Worm (Caenorhabditis elegans) whole organism, L1 larva: ENCODE data around the gene pph-4.1.

Experiments used
- C16A3.4 ChIP-seq: fragments of 150-350 bp; optimal IDR thresholded peaks from 2 replicates; lab custom pipeline; 2014; ENCODE audit warnings: missing biosample characterization, missing genetic modification characterization
- F16B12.6 ChIP-seq: fragments of 150-350 bp; optimal IDR thresholded peaks from 2 replicates; lab custom pipeline; 2014; ENCODE audit warnings: missing biosample characterization, missing genetic modification characterization
- Y116A8C.19 ChIP-seq: sonication (generic microtip); optimal IDR thresholded peaks from 2 replicates; lab custom pipeline; 2016; ENCODE audit warnings: missing compliant biosample characterization, missing genetic modification characterization, borderline replicate concordance
- alr-1 ChIP-seq: fragments of 200-800 bp; sonication (Bioruptor generic); optimal IDR thresholded peaks from 2 replicates; lab custom pipeline; 2018; ENCODE audit warnings: borderline replicate concordance, mild to moderate bottlenecking, missing genetic modification characterization, missing compliant biosample characterization
- aly-2 ChIP-seq: fragments of 150-350 bp; optimal IDR thresholded peaks from 2 replicates; lab custom pipeline; 2014; ENCODE audit warnings: missing biosample characterization, missing genetic modification characterization
- ceh-63 ChIP-seq: fragments of 200-800 bp; sonication (Bioruptor generic); optimal IDR thresholded peaks from 2 replicates; lab custom pipeline; 2018; ENCODE audit warnings: mild to moderate bottlenecking, missing genetic modification characterization, missing compliant biosample characterization
- ceh-82 ChIP-seq, 3 experiments: fragments of 150-350 bp in 1 of 3; sonication (generic microtip) in 2 of 3; optimal IDR thresholded peaks; 2 replicates each; lab custom pipeline; 2014 to 2017; ENCODE audit warnings: missing biosample characterization in 3 of 3, missing genetic modification characterization in 3 of 3
- ceh-90 ChIP-seq: sonication (generic microtip); optimal IDR thresholded peaks from 2 replicates; lab custom pipeline; 2016; ENCODE audit warnings: missing genetic modification characterization, missing compliant biosample characterization
- dpl-1 ChIP-seq, 3 experiments: fragments of 150-350 bp in 2 of 3; sonication (generic microtip) in 1 of 3; optimal IDR thresholded peaks; 2 replicates each; lab custom pipeline; 2014 to 2017; ENCODE audit warnings: missing biosample characterization in 3 of 3, missing genetic modification characterization in 3 of 3, missing genetic modification reagents in 3 of 3
- efl-3 ChIP-seq: fragments of 200-800 bp; sonication (Bioruptor generic); optimal IDR thresholded peaks from 2 replicates; lab custom pipeline; 2018; ENCODE audit warnings: mild to moderate bottlenecking, missing genetic modification characterization, missing compliant biosample characterization
- egl-13 ChIP-seq: sonication (generic microtip); optimal IDR thresholded peaks from 2 replicates; lab custom pipeline; 2016; ENCODE audit warnings: missing genotype, missing genetic modification reagents, missing genetic modification characterization, missing compliant biosample characterization
- egl-27 ChIP-seq, 2 experiments: fragments of 150-350 bp in 1 of 2; sonication (generic microtip); optimal IDR thresholded peaks; 3 replicates each; lab custom pipeline; 2017 to 2018; ENCODE audit warnings: missing biosample characterization in 2 of 2, missing genetic modification characterization in 2 of 2, missing genetic modification reagents in 2 of 2
- elt-2 ChIP-seq: sonication (generic microtip); optimal IDR thresholded peaks from 2 replicates; lab custom pipeline; 2016; ENCODE audit warnings: missing genetic modification characterization, mild to moderate bottlenecking, inconsistent platforms, missing compliant biosample characterization, missing genetic modification reagents
- fkh-10 ChIP-seq: sonication (generic microtip); optimal IDR thresholded peaks from 2 replicates; lab custom pipeline; 2017; ENCODE audit warnings: missing biosample characterization, missing genetic modification reagents, missing genetic modification characterization
- grh-1 ChIP-seq: fragments of 200-800 bp; sonication (Bioruptor generic); IDR thresholded peaks from 2 replicates; pipeline ENCODE4 v1.3.6; 2022; ENCODE audit warnings: missing genetic modification reagents, missing genetic modification characterization, missing compliant biosample characterization
- hlh-17 ChIP-seq: fragments of 200-800 bp; sonication (Bioruptor generic); optimal IDR thresholded peaks from 2 replicates; lab custom pipeline; 2018; ENCODE audit warnings: missing genetic modification characterization, mild to moderate bottlenecking, missing compliant biosample characterization, moderate library complexity, borderline replicate concordance
- hlh-4 ChIP-seq: sonication (generic microtip); optimal IDR thresholded peaks from 2 replicates; lab custom pipeline; 2016; ENCODE audit warnings: mild to moderate bottlenecking, missing genetic modification characterization, missing compliant biosample characterization
- irx-1 ChIP-seq: sonication (generic microtip); optimal IDR thresholded peaks from 2 replicates; lab custom pipeline; 2016; ENCODE audit warnings: missing genetic modification characterization, missing compliant biosample characterization
- isw-1 ChIP-seq: fragments of 200-800 bp; sonication (Bioruptor generic); IDR thresholded peaks from 2 replicates; pipeline ENCODE4 v1.3.6; 2022; ENCODE audit warnings: missing genetic modification characterization, missing compliant biosample characterization
- jun-1 ChIP-seq: fragments of 150-350 bp; optimal IDR thresholded peaks from 2 replicates; lab custom pipeline; 2014; ENCODE audit warnings: missing biosample characterization, missing genetic modification reagents, missing genetic modification characterization
- lin-13 ChIP-seq: fragments of 150-350 bp; optimal IDR thresholded peaks from 2 replicates; lab custom pipeline; 2014; ENCODE audit warnings: missing biosample characterization, missing genetic modification reagents, missing genetic modification characterization
- lin-15B ChIP-seq: fragments of 150-350 bp; sonication (generic microtip); optimal IDR thresholded peaks from 3 replicates; lab custom pipeline; 2014; ENCODE audit warnings: missing biosample characterization, missing genetic modification characterization
- lin-35 ChIP-seq, 2 experiments: fragments of 150-350 bp; optimal IDR thresholded peaks; 2 replicates each; lab custom pipeline; 2014; ENCODE audit warnings: missing biosample characterization in 2 of 2, missing genetic modification characterization in 2 of 2, missing genetic modification reagents in 2 of 2
- lin-39 ChIP-seq: fragments of 150-350 bp; optimal IDR thresholded peaks from 2 replicates; lab custom pipeline; 2014; ENCODE audit warnings: missing biosample characterization, missing genetic modification reagents, missing genetic modification characterization
- lir-3 ChIP-seq: sonication (generic microtip); optimal IDR thresholded peaks from 2 replicates; lab custom pipeline; 2016; ENCODE audit warnings: mild to moderate bottlenecking, missing genetic modification characterization, moderate library complexity, missing compliant biosample characterization; ENCODE audit not compliant: poor library complexity
- lsy-2 ChIP-seq, 2 experiments: fragments of 150-350 bp; optimal IDR thresholded peaks; 2 replicates each; lab custom pipeline; 2014; ENCODE audit warnings: missing biosample characterization in 2 of 2, missing genetic modification characterization in 2 of 2
- nhr-11 ChIP-seq: fragments of 150-350 bp; optimal IDR thresholded peaks from 2 replicates; lab custom pipeline; 2014; ENCODE audit warnings: missing biosample characterization, missing genetic modification characterization
- nhr-12 ChIP-seq: sonication (generic microtip); optimal IDR thresholded peaks from 2 replicates; lab custom pipeline; 2017; ENCODE audit warnings: missing biosample characterization, missing genetic modification characterization
- nhr-19 ChIP-seq: fragments of 200-800 bp; sonication (Bioruptor generic); conservative IDR thresholded peaks from 2 replicates; pipeline ENCODE4 v1.3.6; 2022; ENCODE audit warnings: missing genetic modification characterization, missing compliant biosample characterization
- nhr-20 ChIP-seq: sonication (generic microtip); optimal IDR thresholded peaks from 2 replicates; lab custom pipeline; 2016; ENCODE audit warnings: mild to moderate bottlenecking, missing genetic modification characterization, missing compliant biosample characterization
- nhr-237 ChIP-seq: fragments of 150-350 bp; optimal IDR thresholded peaks from 2 replicates; lab custom pipeline; 2014; ENCODE audit warnings: missing biosample characterization, missing genetic modification characterization
- nhr-28 ChIP-seq: fragments of 150-350 bp; optimal IDR thresholded peaks from 2 replicates; lab custom pipeline; 2014; ENCODE audit warnings: missing biosample characterization, missing genetic modification characterization
- nhr-71 ChIP-seq: sonication (generic microtip); optimal IDR thresholded peaks from 2 replicates; lab custom pipeline; 2016; ENCODE audit warnings: mild to moderate bottlenecking, missing genetic modification characterization, moderate library complexity, missing compliant biosample characterization
- nhr-76 ChIP-seq: sonication (generic microtip); optimal IDR thresholded peaks from 2 replicates; lab custom pipeline; 2017; ENCODE audit warnings: missing biosample characterization, missing genetic modification characterization
- nhr-84 ChIP-seq: sonication (generic microtip); optimal IDR thresholded peaks from 2 replicates; lab custom pipeline; 2017; ENCODE audit warnings: missing biosample characterization, missing genetic modification characterization
- nhr-85 ChIP-seq: sonication (generic microtip); peaks from one replicate; lab custom pipeline; 2016; ENCODE audit warnings: missing genetic modification characterization, inconsistent platforms, missing compliant biosample characterization
- nhr-90 ChIP-seq: sonication (generic microtip); optimal IDR thresholded peaks from 2 replicates; lab custom pipeline; 2016; ENCODE audit warnings: mild to moderate bottlenecking, missing genetic modification characterization, missing compliant biosample characterization; ENCODE audit not compliant: poor library complexity
- pag-3 ChIP-seq: sonication (generic microtip); optimal IDR thresholded peaks from 2 replicates; lab custom pipeline; 2017; ENCODE audit warnings: missing genetic modification characterization, mild to moderate bottlenecking, missing compliant biosample characterization, antibody characterized with exemption, borderline replicate concordance; ENCODE audit not compliant: insufficient read depth
- pqm-1 ChIP-seq: sonication (generic microtip); optimal IDR thresholded peaks from 3 replicates; lab custom pipeline; 2017; ENCODE audit warnings: missing biosample characterization, missing genetic modification characterization
- rnt-1 ChIP-seq: sonication (generic microtip); optimal IDR thresholded peaks from 2 replicates; lab custom pipeline; 2016; ENCODE audit warnings: mild to moderate bottlenecking, missing genetic modification characterization, moderate library complexity, missing compliant biosample characterization
- skn-1 ChIP-seq: fragments of 150-350 bp; optimal IDR thresholded peaks from 2 replicates; lab custom pipeline; 2014; ENCODE audit warnings: missing biosample characterization, missing genetic modification characterization
- sup-37 ChIP-seq: fragments of 200-800 bp; sonication (Bioruptor generic); optimal IDR thresholded peaks from 2 replicates; lab custom pipeline; 2018; ENCODE audit warnings: mild to moderate bottlenecking, missing genetic modification characterization, missing compliant biosample characterization
- tbx-2 ChIP-seq: sonication (generic microtip); optimal IDR thresholded peaks from 2 replicates; lab custom pipeline; 2016; ENCODE audit warnings: missing genetic modification characterization, missing compliant biosample characterization
- unc-130 ChIP-seq: fragments of 150-350 bp; optimal IDR thresholded peaks from 2 replicates; lab custom pipeline; 2017; ENCODE audit warnings: missing biosample characterization, missing genetic modification characterization, inconsistent platforms
- unc-30 ChIP-seq: sonication (generic microtip); optimal IDR thresholded peaks from 2 replicates; lab custom pipeline; 2017; ENCODE audit warnings: missing biosample characterization, missing genetic modification characterization
- unc-98 ChIP-seq: fragments of 200-800 bp; sonication (Bioruptor generic); IDR thresholded peaks from 2 replicates; pipeline ENCODE4 v1.3.6; 2022; ENCODE audit warnings: missing genetic modification characterization, missing compliant biosample characterization
- vab-15 ChIP-seq: sonication (generic microtip); optimal IDR thresholded peaks from 2 replicates; lab custom pipeline; 2017; ENCODE audit warnings: missing genotype, mild to moderate bottlenecking, missing genetic modification characterization, missing compliant biosample characterization
- zag-1 ChIP-seq: fragments of 150-350 bp; optimal IDR thresholded peaks from 2 replicates; lab custom pipeline; 2014; ENCODE audit warnings: missing biosample characterization, missing genetic modification characterization
- zip-4 ChIP-seq: fragments of 200-800 bp; sonication (Bioruptor generic); optimal IDR thresholded peaks from 2 replicates; lab custom pipeline; 2018; ENCODE audit warnings: mild to moderate bottlenecking, missing genetic modification characterization, moderate library complexity, missing compliant biosample characterization
- ztf-11 ChIP-seq, 2 experiments: sonication (generic microtip); optimal IDR thresholded peaks; 2 replicates each; lab custom pipeline; 2016 to 2017; ENCODE audit warnings: missing genetic modification characterization in 2 of 2, missing biosample characterization in 1 of 2, missing compliant biosample characterization in 1 of 2
- ztf-4 ChIP-seq: fragments of 150-350 bp; optimal IDR thresholded peaks from 2 replicates; lab custom pipeline; 2014; ENCODE audit warnings: missing biosample characterization, missing genetic modification characterization

The pph-4.1 gene

ce11 chrIII:12351301-12351700, at the start of gene pph-4.1, which contains the start of gene Y75B8A.31:
Gene pph-4.1, minus strand, starts transcription at chrIII:12351336.
Gene Y75B8A.31, plus strand, starts transcription at chrIII:12351642.
- peak; percentile 73 to 83 (median 75) for TF ChIP-seq dpl-1 (GFP tag; optimal IDR thresholded peaks at IDR 0.05; lab: Kevin White, UChicago)
- TF ChIP-seq lin-15B (tag; lab: Kevin White, UChicago) = peak; percentile 96
- TF ChIP-seq hlh-4 = no peak
- TF ChIP-seq lsy-2 (tag; optimal IDR thresholded peaks at IDR 0.05; lab: Kevin White, UChicago) = peak; percentile 86 to 89
- no peak for TF ChIP-seq egl-27 (tag; optimal IDR thresholded peaks at IDR 0.05; lab: Kevin White, UChicago)
- TF ChIP-seq ztf-11 (tag; optimal IDR thresholded peaks at IDR 0.05; lab: Kevin White, UChicago) = peak in 1 of 2 experiments; percentile 87
- peak; percentile 55 for TF ChIP-seq C16A3.4 (tag; lab: Kevin White, UChicago)
- TF ChIP-seq ceh-90 (tag; lab: Kevin White, UChicago) = peak; percentile 92
- no peak for TF ChIP-seq lir-3 (tag; lab: Kevin White, UChicago)
- no peak for TF ChIP-seq nhr-237 (tag; lab: Kevin White, UChicago)
- TF ChIP-seq zag-1 (tag; lab: Kevin White, UChicago) = no peak
- no peak for TF ChIP-seq fkh-10
- peak; percentile 89 for TF ChIP-seq egl-13 (tag; lab: Kevin White, UChicago)
- TF ChIP-seq ceh-82 (tag; optimal IDR thresholded peaks at IDR 0.05; lab: Kevin White, UChicago) = peak; percentile 80 to 89 (median 88)
- peak; percentile 78 for TF ChIP-seq isw-1 (GFP tag; lab: Robert Waterston, UW)
- peak; percentile 46; the same call in 1 of the 2 replicates for TF ChIP-seq grh-1 (GFP tag; lab: Robert Waterston, UW)
- peak; percentile 44 for TF ChIP-seq elt-2 (tag; lab: Kevin White, UChicago)
- TF ChIP-seq zip-4 (GFP tag; lab: Kevin White, UChicago) = peak; percentile 1
- TF ChIP-seq nhr-11 = peak; percentile 39
- peak; percentile 88 for TF ChIP-seq irx-1
- TF ChIP-seq unc-30 = no peak
- TF ChIP-seq nhr-20 = peak; percentile 88
- peak; percentile 89 for TF ChIP-seq skn-1 (tag; lab: Kevin White, UChicago)
- no peak for TF ChIP-seq nhr-84 (tag; lab: Kevin White, UChicago)
- peak; percentile 51 for TF ChIP-seq jun-1 (tag; lab: Kevin White, UChicago)
- peak; percentile 93 for TF ChIP-seq nhr-90 (tag; lab: Kevin White, UChicago)
- TF ChIP-seq nhr-71 = peak; percentile 95
- TF ChIP-seq rnt-1 (tag; lab: Kevin White, UChicago) = peak; percentile 98
- no peak for TF ChIP-seq nhr-28 (tag; lab: Kevin White, UChicago)
- peak; percentile 58 for TF ChIP-seq Y116A8C.19 (tag; lab: Kevin White, UChicago)
- no peak for TF ChIP-seq pqm-1 (tag; lab: Kevin White, UChicago)
- peak; percentile 87 for TF ChIP-seq lin-13 (GFP tag; lab: Kevin White, UChicago)
- peak; percentile 60 for TF ChIP-seq sup-37 (GFP tag; lab: Kevin White, UChicago)
- peak; percentile 92 for TF ChIP-seq tbx-2 (tag; lab: Kevin White, UChicago)
- no peak for TF ChIP-seq nhr-76 (tag; lab: Kevin White, UChicago)
- TF ChIP-seq ztf-4 (tag; lab: Kevin White, UChicago) = no peak
- peak; percentile 85 for TF ChIP-seq nhr-19 (GFP tag; lab: Robert Waterston, UW)
- TF ChIP-seq vab-15 (tag; lab: Kevin White, UChicago) = peak; percentile 44
- peak; percentile 78 to 80 for TF ChIP-seq lin-35 (GFP tag; optimal IDR thresholded peaks at IDR 0.05; lab: Kevin White, UChicago)
- no peak for TF ChIP-seq hlh-17 (GFP tag; lab: Kevin White, UChicago)
- peak; percentile 91 for TF ChIP-seq unc-130
- TF ChIP-seq nhr-85 (tag; lab: Kevin White, UChicago) = peak; percentile 94
- TF ChIP-seq alr-1 (tag; lab: Kevin White, UChicago) = no peak
- peak; percentile 64 for TF ChIP-seq F16B12.6
- no peak for TF ChIP-seq efl-3 (GFP tag; lab: Kevin White, UChicago)
- TF ChIP-seq nhr-12 (tag; lab: Kevin White, UChicago) = no peak
- TF ChIP-seq ceh-63 (GFP tag; lab: Kevin White, UChicago) = no peak
- peak; percentile 85 for TF ChIP-seq unc-98 (GFP tag; lab: Robert Waterston, UW)
- peak; percentile 69 for TF ChIP-seq lin-39 (tag; lab: Kevin White, UChicago)
- TF ChIP-seq pag-3 (tag; lab: Kevin White, UChicago) = no peak
- TF ChIP-seq aly-2 (tag; lab: Kevin White, UChicago) = no peak
